Worm (Caenorhabditis elegans) whole organism, midembryonic: Measurements from ENCODE around the gene ZK970.8.

Experiments used
- T22C8.4 ChIP-seq: fragments of 200-800 bp; sonication (Bioruptor generic); IDR thresholded peaks from 2 replicates; pipeline ENCODE4 v1.3.6; 2022; ENCODE audit warnings: missing genetic modification characterization, missing compliant biosample characterization
- cog-1 ChIP-seq: sonication (generic microtip); optimal IDR thresholded peaks from 2 replicates; lab custom pipeline; 2016; ENCODE audit warnings: missing genetic modification characterization, missing compliant biosample characterization
- flt-1 ChIP-seq: fragments of 200-800 bp; sonication (Bioruptor generic); IDR thresholded peaks from 2 replicates; pipeline ENCODE4 v1.3.6; 2022; ENCODE audit warnings: missing genetic modification characterization, missing compliant biosample characterization
- klf-2 ChIP-seq: fragments of 200-800 bp; sonication (Bioruptor generic); conservative IDR thresholded peaks from 2 replicates; pipeline ENCODE4 v1.3.6; 2022; ENCODE audit warnings: missing genetic modification reagents, missing genetic modification characterization, missing compliant biosample characterization
- med-1 ChIP-seq: sonication (generic microtip); optimal IDR thresholded peaks from 2 replicates; lab custom pipeline; 2017; ENCODE audit warnings: missing genetic modification characterization, mild to moderate bottlenecking, missing compliant biosample characterization, antibody characterized with exemption, missing genetic modification reagents; ENCODE audit not compliant: insufficient read depth
- ref-1 ChIP-seq: fragments of 200-800 bp; sonication (Bioruptor generic); conservative IDR thresholded peaks from 2 replicates; pipeline ENCODE4 v1.3.6; 2022; ENCODE audit warnings: missing genetic modification reagents, missing genetic modification characterization, missing compliant biosample characterization
- tab-1 ChIP-seq: fragments of 200-800 bp; sonication (Bioruptor generic); IDR thresholded peaks from 2 replicates; pipeline ENCODE4 v1.3.6; 2022; ENCODE audit warnings: missing genetic modification characterization, missing compliant biosample characterization
- ztf-23 ChIP-seq: fragments of 200-800 bp; sonication (Bioruptor generic); IDR thresholded peaks from 2 replicates; pipeline ENCODE4 v1.3.6; 2022; ENCODE audit warnings: missing genetic modification reagents, missing genetic modification characterization, missing compliant biosample characterization
- ztf-29 ChIP-seq: fragments of 200-800 bp; sonication (Bioruptor generic); IDR thresholded peaks from 2 replicates; pipeline ENCODE4 v1.3.6; 2022; ENCODE audit warnings: missing genetic modification reagents, missing genetic modification characterization, missing compliant biosample characterization

Gene ZK970.8

DNA sequence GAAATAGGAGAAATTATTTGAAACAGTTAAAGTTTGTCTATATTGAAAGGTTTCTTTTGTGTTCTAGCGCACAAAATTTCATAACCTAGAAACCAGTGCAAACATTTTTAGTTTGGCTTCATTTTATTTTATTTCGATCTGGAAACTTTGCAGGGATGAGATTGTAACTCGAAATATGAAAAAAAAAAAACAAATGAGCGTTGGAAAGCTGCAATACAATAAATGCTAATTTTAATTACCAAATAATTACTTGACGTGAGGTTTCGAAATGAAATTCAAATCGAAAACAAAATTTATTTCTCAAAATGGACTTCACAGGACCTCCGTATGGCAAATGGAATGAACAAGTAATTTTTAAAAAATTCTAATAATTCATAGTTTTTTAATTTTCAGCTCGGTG, 7.6 kb downstream of the ZK970.8 start, which contains the start of gene M02G9.4:
Gene M02G9.4, plus strand, starts transcription at position 301 of the 400 bp plus-strand sequence.
- TF ChIP-seq tab-1 (no peak), ztf-29 (GFP tag; lab: Robert Waterston, UW) (no peak), med-1 (GFP tag; lab: Kevin White, UChicago) (no peak), cog-1 (tag; lab: Kevin White, UChicago) (no peak), ztf-23 (GFP tag; lab: Robert Waterston, UW) (no peak), flt-1 (GFP tag; lab: Robert Waterston, UW) (no peak), klf-2 (GFP tag; lab: Robert Waterston, UW) (no peak), T22C8.4 (GFP tag; lab: Robert Waterston, UW) (no peak), ref-1 (GFP tag; lab: Robert Waterston, UW) (no peak)

DNA sequence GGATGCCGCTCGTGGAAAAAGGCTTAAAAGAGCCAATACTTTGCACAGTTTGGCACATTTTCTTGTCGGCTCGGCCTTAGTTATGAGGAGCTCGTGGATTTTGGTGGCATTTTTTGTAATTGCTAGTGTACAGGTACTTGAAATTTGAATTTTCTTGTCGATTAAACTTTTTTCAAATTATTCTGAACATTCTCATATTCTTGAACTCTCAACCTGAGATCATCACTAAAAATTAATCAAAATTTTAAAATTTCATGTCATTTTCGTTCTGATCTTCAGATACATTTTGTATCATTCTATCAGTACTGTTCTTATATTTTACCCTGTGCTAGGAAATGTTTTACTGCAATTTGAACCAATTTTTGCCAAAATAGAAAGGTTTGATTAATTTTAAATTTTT, 12.0 kb downstream of the ZK970.8 start, which contains the start of gene idpp-4:
Gene idpp-4, plus strand, starts transcription at position 51 of the 400 bp plus-strand sequence.
- no peak for TF ChIP-seq ztf-23 (GFP tag; lab: Robert Waterston, UW)
- TF ChIP-seq med-1 (GFP tag; lab: Kevin White, UChicago): no peak
- no peak for TF ChIP-seq ztf-29 (GFP tag; lab: Robert Waterston, UW)
- no peak for TF ChIP-seq T22C8.4 (GFP tag; lab: Robert Waterston, UW)
- no peak for TF ChIP-seq klf-2 (GFP tag; lab: Robert Waterston, UW)
- TF ChIP-seq flt-1 (GFP tag; lab: Robert Waterston, UW): no peak

DNA sequence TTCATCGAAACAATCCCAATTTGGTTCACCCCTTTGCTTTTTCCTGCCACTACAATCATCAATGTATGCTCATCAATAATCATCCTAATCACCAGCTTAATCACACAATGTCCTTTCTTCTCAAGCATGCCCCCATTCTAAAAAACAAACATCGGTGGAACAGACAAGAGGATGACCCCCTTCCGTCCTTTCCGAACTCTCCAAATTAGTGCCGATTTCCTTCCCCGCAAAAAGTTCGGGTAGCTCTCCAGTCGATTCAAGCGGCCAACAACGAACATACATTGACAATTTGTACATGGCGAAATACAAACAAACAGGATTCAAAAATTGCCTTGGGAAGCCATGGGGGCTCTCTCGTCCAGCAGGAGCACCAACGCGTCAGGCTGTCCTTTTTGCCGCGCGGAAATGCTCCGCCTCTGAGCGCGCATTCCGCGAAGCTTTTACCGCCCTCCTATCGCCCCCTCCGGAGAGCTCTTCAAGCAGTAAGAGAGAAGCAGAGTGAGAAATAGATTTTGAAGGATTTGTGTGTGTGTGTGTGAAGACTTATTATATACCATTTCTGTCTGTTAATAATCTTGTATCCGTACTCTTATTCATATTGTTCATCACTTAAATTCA, 16.3 kb downstream of the ZK970.8 start, which contains the start of gene appg-1:
Gene appg-1, plus strand, starts transcription at position 427 of the 618 bp plus-strand sequence.
- TF ChIP-seq klf-2 (GFP tag; lab: Robert Waterston, UW): no peak
- no peak for TF ChIP-seq ztf-29 (GFP tag; lab: Robert Waterston, UW)
- no peak for TF ChIP-seq T22C8.4 (GFP tag; lab: Robert Waterston, UW)
- no peak for TF ChIP-seq flt-1 (GFP tag; lab: Robert Waterston, UW)
- no peak for TF ChIP-seq med-1 (GFP tag; lab: Kevin White, UChicago)
- no peak for TF ChIP-seq ref-1 (GFP tag; lab: Robert Waterston, UW)
- no peak for TF ChIP-seq ztf-23 (GFP tag; lab: Robert Waterston, UW)
- TF ChIP-seq tab-1: no peak
- no peak for TF ChIP-seq cog-1 (tag; lab: Kevin White, UChicago)

DNA sequence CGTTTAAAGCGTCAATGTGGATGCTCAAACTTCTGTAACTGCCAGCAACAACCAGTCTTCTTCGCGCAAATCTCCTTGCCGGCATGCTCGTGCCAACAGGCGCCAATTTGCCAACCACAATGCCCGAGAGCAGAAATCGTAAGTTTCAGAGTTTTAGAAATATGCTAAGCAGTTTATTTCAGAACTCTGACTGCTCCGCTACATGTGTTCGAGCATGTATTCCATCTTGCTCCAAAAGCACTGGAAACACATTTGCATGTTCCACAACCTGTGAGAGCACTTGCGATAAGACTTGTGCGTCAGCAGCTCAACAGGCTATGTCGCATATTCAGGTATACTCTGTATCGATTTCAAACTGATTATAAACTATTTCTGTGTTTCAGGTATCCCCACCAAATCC, 20.3 kb downstream of the ZK970.8 start:
- TF ChIP-seq ztf-29 (GFP tag; lab: Robert Waterston, UW) (no peak), med-1 (GFP tag; lab: Kevin White, UChicago) (no peak), ref-1 (GFP tag; lab: Robert Waterston, UW) (no peak)

DNA sequence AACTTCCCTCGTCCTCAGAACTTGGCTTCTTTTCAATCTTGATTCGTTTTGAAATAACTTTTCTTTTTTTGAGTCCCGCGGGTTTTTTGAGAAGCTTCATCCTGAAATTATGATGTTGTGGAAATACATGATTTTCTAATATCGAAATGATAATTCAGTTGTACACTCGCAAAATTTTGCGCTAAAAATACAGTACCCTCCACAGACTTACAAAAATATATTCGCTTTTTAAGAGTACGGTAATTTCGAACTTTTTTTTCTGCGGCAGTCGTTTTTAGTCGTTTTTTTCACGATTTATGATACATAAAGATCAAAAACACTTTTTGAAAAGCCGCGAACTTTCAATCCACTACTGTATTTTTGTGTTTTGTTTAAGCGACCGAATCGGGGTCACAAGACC, 35.6 kb downstream of the ZK970.8 start, which contains the start of gene pro-2:
Gene pro-2, minus strand, starts transcription at position 101 of the 400 bp plus-strand sequence.
- TF ChIP-seq T22C8.4 (GFP tag; lab: Robert Waterston, UW): no peak
- TF ChIP-seq ref-1 (GFP tag; lab: Robert Waterston, UW): no peak
- no peak for TF ChIP-seq ztf-23 (GFP tag; lab: Robert Waterston, UW)
- TF ChIP-seq klf-2 (GFP tag; lab: Robert Waterston, UW): no peak
- no peak for TF ChIP-seq tab-1
- no peak for TF ChIP-seq ztf-29 (GFP tag; lab: Robert Waterston, UW)
- TF ChIP-seq flt-1 (GFP tag; lab: Robert Waterston, UW): no peak
- TF ChIP-seq cog-1 (tag; lab: Kevin White, UChicago): no peak
- TF ChIP-seq med-1 (GFP tag; lab: Kevin White, UChicago): no peak

DNA sequence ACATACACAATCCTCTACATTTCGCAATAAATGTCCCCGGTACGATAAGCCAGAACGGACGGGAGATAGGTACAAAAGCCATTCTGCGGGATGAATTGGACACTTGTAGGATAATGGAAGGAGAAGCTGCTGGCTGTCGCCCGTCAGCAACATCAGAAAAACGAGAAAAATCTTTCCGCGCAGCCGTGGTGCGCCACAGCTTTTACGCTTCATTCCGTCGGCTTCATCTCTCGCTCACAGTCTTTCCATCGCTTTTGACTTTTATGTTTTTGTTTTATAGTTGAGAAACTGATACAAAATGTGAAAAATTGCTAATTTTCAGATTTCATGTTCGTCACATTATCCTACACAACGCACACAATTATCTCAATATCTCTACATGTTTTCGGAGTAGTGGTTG, 36.6 kb downstream of the ZK970.8 start, which contains the start of gene C07E3.10:
Gene C07E3.10, plus strand, starts transcription at position 301 of the 400 bp plus-strand sequence.
- TF ChIP-seq tab-1 (no peak), ztf-23 (GFP tag; lab: Robert Waterston, UW) (no peak), flt-1 (GFP tag; lab: Robert Waterston, UW) (peak; percentile 10; the same call in 1 of the 2 replicates), ztf-29 (GFP tag; lab: Robert Waterston, UW) (no peak)

DNA sequence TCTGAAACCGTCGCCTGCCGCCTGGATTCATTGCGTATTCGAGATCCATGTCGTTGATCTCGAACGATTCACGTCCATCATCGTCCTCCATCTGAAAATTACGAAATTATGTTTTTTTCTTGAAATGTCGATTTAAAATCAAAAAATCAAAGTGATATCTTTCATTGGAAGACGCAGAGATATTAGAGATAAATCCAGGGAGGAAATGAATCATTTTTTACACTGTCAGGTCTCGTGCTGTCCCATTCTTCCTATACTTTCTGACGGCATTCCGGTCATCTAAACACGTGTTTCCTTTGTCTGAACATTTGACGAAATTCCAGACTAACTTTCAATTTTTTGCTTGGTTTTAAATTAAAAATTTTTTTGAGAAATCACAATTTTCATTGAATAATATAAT, 40.5 kb downstream of the ZK970.8 start, which contains the start of gene stip-1:
Gene stip-1, minus strand, starts transcription at position 98 of the 400 bp plus-strand sequence.
- no peak for TF ChIP-seq med-1 (GFP tag; lab: Kevin White, UChicago)
- no peak for TF ChIP-seq klf-2 (GFP tag; lab: Robert Waterston, UW)
- TF ChIP-seq cog-1 (tag; lab: Kevin White, UChicago): no peak
- TF ChIP-seq tab-1: no peak
- no peak for TF ChIP-seq flt-1 (GFP tag; lab: Robert Waterston, UW)
- no peak for TF ChIP-seq T22C8.4 (GFP tag; lab: Robert Waterston, UW)
- no peak for TF ChIP-seq ztf-23 (GFP tag; lab: Robert Waterston, UW)
- no peak for TF ChIP-seq ztf-29 (GFP tag; lab: Robert Waterston, UW)

DNA sequence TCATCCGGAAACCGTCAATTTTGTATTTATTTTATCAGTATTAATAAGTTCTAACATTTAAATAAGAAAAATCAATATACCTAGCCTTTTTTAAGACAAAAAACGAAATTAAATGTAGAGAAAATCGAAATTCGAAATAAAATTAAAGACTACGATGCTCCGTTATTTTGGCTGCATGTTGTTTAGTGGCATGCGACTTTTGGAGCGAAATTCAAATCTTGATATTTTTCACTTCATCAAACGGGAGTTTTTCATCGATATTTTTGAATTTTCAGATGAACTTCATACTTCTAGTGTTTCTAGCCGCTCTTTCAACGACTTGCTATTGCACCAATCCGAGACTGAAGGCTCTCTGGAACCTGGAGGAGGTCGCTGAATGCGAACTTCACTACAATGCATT, 41.0 kb downstream of the ZK970.8 start, which contains the start of gene C07E3.9:
Gene C07E3.9, plus strand, starts transcription at position 270 of the 400 bp plus-strand sequence.
- TF ChIP-seq ref-1 (GFP tag; lab: Robert Waterston, UW) (no peak), cog-1 (tag; lab: Kevin White, UChicago) (no peak), T22C8.4 (GFP tag; lab: Robert Waterston, UW) (no peak), klf-2 (GFP tag; lab: Robert Waterston, UW) (no peak), med-1 (GFP tag; lab: Kevin White, UChicago) (no peak), flt-1 (GFP tag; lab: Robert Waterston, UW) (no peak), tab-1 (no peak), ztf-23 (GFP tag; lab: Robert Waterston, UW) (no peak), ztf-29 (GFP tag; lab: Robert Waterston, UW) (no peak)

DNA sequence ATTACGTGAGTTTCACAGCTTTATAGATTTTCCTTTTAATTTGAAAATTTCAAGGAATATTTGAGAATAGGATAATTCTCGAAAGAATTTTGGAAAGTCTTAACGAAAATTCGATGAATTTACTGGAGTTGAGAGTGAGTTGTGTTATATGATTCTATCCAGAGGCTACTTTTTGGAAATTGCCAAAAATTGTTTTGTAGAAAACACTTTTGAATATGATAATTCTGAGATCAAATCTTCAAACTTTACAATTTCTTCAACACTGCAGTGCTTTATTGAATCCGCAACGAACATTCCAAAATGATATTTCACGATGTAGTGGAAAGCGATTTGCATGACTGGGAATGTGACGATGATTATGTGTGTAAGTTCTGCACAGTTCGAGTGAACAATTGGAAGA, 42.5 kb downstream of the ZK970.8 start, which contains the start of gene C07E3.8:
Gene C07E3.8, plus strand, starts transcription at position 301 of the 400 bp plus-strand sequence.
- TF ChIP-seq tab-1 (no peak), ztf-23 (GFP tag; lab: Robert Waterston, UW) (no peak), T22C8.4 (GFP tag; lab: Robert Waterston, UW) (no peak), flt-1 (GFP tag; lab: Robert Waterston, UW) (no peak), ref-1 (GFP tag; lab: Robert Waterston, UW) (no peak), cog-1 (tag; lab: Kevin White, UChicago) (no peak), klf-2 (GFP tag; lab: Robert Waterston, UW) (no peak), ztf-29 (GFP tag; lab: Robert Waterston, UW) (no peak), med-1 (GFP tag; lab: Kevin White, UChicago) (no peak)
